Fruit fly (Drosophila melanogaster) whole organism, embryonic: ENCODE results near the gene slmb.

Experiments used
- Bgb ChIP-seq: fragments of 200-800 bp; sonication (Bioruptor generic); IDR thresholded peaks from 2 replicates; pipeline ENCODE4 v1.3.6; 2022; ENCODE audit warnings: missing biosample characterization, missing genetic modification characterization; ENCODE audit not compliant: partially characterized antibody
- CG10274 ChIP-seq: fragments of 200-800 bp; sonication (Bioruptor generic); optimal IDR thresholded peaks from 3 replicates; lab custom pipeline; 2017; ENCODE audit warnings: missing biosample characterization, mild to moderate bottlenecking, missing genetic modification characterization
- CG11085 ChIP-seq: fragments of 200-800 bp; sonication (Bioruptor generic); IDR thresholded peaks from 2 replicates; pipeline ENCODE4 v1.3.6; 2022; ENCODE audit warnings: missing biosample characterization, missing genetic modification characterization
- CG12236 ChIP-seq: fragments of 200-800 bp; sonication (Bioruptor generic); optimal IDR thresholded peaks from 2 replicates; lab custom pipeline; 2016; ENCODE audit warnings: missing biosample characterization, missing genetic modification characterization
- CG14710 ChIP-seq: fragments of 200-800 bp; sonication (Bioruptor generic); optimal IDR thresholded peaks from 3 replicates; lab custom pipeline; 2019; ENCODE audit warnings: missing biosample characterization, mild to moderate bottlenecking, missing genetic modification characterization, moderate library complexity
- CG16863 ChIP-seq: fragments of 200-800 bp; sonication (Bioruptor generic); optimal IDR thresholded peaks from 3 replicates; lab custom pipeline; 2016; ENCODE audit warnings: missing biosample characterization, missing genetic modification characterization
- CG31224 ChIP-seq: fragments of 200-800 bp; sonication (Bioruptor generic); IDR thresholded peaks from 2 replicates; pipeline ENCODE4 v1.3.6; 2022; ENCODE audit warnings: missing biosample characterization, missing genetic modification characterization
- CG6765 ChIP-seq: fragments of 200-800 bp; sonication (Bioruptor generic); optimal IDR thresholded peaks from 3 replicates; lab custom pipeline; 2017; ENCODE audit warnings: missing biosample characterization, mild to moderate bottlenecking, missing genetic modification characterization
- CG8281 ChIP-seq: fragments of 200-800 bp; sonication (Bioruptor generic); optimal IDR thresholded peaks from 2 replicates; lab custom pipeline; 2018; ENCODE audit warnings: missing biosample characterization, mild to moderate bottlenecking, missing genetic modification characterization, moderate library complexity
- CG8765 ChIP-seq: fragments of 200-800 bp; sonication (Bioruptor generic); IDR thresholded peaks from 2 replicates; pipeline ENCODE4 v1.3.6; 2022; ENCODE audit warnings: missing biosample characterization, missing genetic modification characterization
- CG9437 ChIP-seq: fragments of 200-800 bp; sonication (Bioruptor generic); optimal IDR thresholded peaks from 2 replicates; lab custom pipeline; 2018; ENCODE audit warnings: missing biosample characterization, mild to moderate bottlenecking, missing genetic modification characterization
- D19A ChIP-seq: fragments of 200-800 bp; optimal IDR thresholded peaks from 3 replicates; lab custom pipeline; 2019; ENCODE audit warnings: missing biosample characterization, mild to moderate bottlenecking, missing genetic modification characterization, moderate library complexity
- Dip2 ChIP-seq: fragments of 200-800 bp; sonication (Bioruptor generic); IDR thresholded peaks from 2 replicates; pipeline ENCODE4 v1.3.6; 2022; ENCODE audit warnings: missing biosample characterization, missing genetic modification characterization
- E2f1 ChIP-seq: fragments of 200-800 bp; sonication (Bioruptor generic); IDR thresholded peaks from 2 replicates; pipeline ENCODE4 v1.3.6; 2022; ENCODE audit warnings: missing biosample characterization, missing genetic modification characterization
- Ets65A ChIP-seq: fragments of 200-800 bp; sonication (Bioruptor generic); peaks from one replicate; lab custom pipeline; 2016; ENCODE audit warnings: missing biosample characterization, missing genetic modification characterization
- GATAe ChIP-seq: fragments of 200-800 bp; sonication (Bioruptor generic); conservative IDR thresholded peaks from 2 replicates; pipeline ENCODE4 v1.3.6; 2022; ENCODE audit warnings: missing biosample characterization, missing genetic modification characterization
- HHEX ChIP-seq: fragments of 200-800 bp; sonication (Bioruptor generic); optimal IDR thresholded peaks from 3 replicates; lab custom pipeline; 2017; ENCODE audit warnings: missing biosample characterization, mild to moderate bottlenecking, missing genetic modification characterization, missing genetic modification reagents
- HmgD ChIP-seq: fragments of 200-800 bp; sonication (Bioruptor generic); optimal IDR thresholded peaks from 3 replicates; lab custom pipeline; 2016; ENCODE audit warnings: missing biosample characterization, missing genetic modification characterization
- Hr51 ChIP-seq, 2 experiments: fragments of 200-800 bp; sonication (Bioruptor generic); optimal IDR thresholded peaks; 2 replicates in 1 of 2; 3 replicates in 1 of 2; lab custom pipeline; 2016 to 2018; ENCODE audit warnings: missing biosample characterization in 2 of 2, missing genetic modification characterization in 2 of 2, mild to moderate bottlenecking in 1 of 2, moderate library complexity in 1 of 2
- Kr ChIP-seq: fragments of 200-800 bp; sonication (Bioruptor generic); optimal IDR thresholded peaks from 2 replicates; lab custom pipeline; 2017; ENCODE audit warnings: missing biosample characterization, mild to moderate bottlenecking, missing genetic modification characterization
- Myb ChIP-seq: fragments of 200-800 bp; sonication (Bioruptor generic); optimal IDR thresholded peaks from 2 replicates; lab custom pipeline; 2016; ENCODE audit warnings: missing biosample characterization, missing genetic modification characterization
- NK7.1 ChIP-seq: fragments of 200-800 bp; sonication (Bioruptor generic); optimal IDR thresholded peaks from 3 replicates; lab custom pipeline; 2016; ENCODE audit warnings: missing biosample characterization, missing genetic modification characterization
- Rfx ChIP-seq: fragments of 200-800 bp; sonication (Bioruptor generic); IDR thresholded peaks from 2 replicates; pipeline ENCODE4 v1.3.6; 2022; ENCODE audit warnings: missing biosample characterization, missing genetic modification characterization
- Rx ChIP-seq: fragments of 200-800 bp; sonication (Bioruptor generic); IDR thresholded peaks from 2 replicates; pipeline ENCODE4 v1.3.6; 2022; ENCODE audit warnings: missing biosample characterization, missing genetic modification characterization
- ab ChIP-seq: fragments of 200-800 bp; sonication (Bioruptor generic); optimal IDR thresholded peaks from 2 replicates; lab custom pipeline; 2016; ENCODE audit warnings: missing biosample characterization, missing genetic modification characterization
- amos ChIP-seq: fragments of 200-800 bp; sonication (Bioruptor generic); IDR thresholded peaks from 2 replicates; pipeline ENCODE4 v1.3.6; 2022; ENCODE audit warnings: missing biosample characterization, missing genetic modification characterization; ENCODE audit not compliant: partially characterized antibody
- btn ChIP-seq: fragments of 200-800 bp; sonication (Bioruptor generic); optimal IDR thresholded peaks from 2 replicates; lab custom pipeline; 2016; ENCODE audit warnings: missing biosample characterization, missing genetic modification characterization
- cad ChIP-seq: fragments of >200 bp; optimal IDR thresholded peaks from 2 replicates; lab custom pipeline; 2017; ENCODE audit warnings: missing biosample characterization, missing genetic modification characterization
- chif ChIP-seq, 2 experiments: fragments of 200-800 bp; sonication (Bioruptor generic); optimal IDR thresholded peaks; 3 replicates each; lab custom pipeline; 2016; ENCODE audit warnings: missing biosample characterization in 2 of 2, missing genetic modification characterization in 2 of 2
- chinmo ChIP-seq: fragments of 200-800 bp; sonication (Bioruptor generic); IDR thresholded peaks from 4 replicates; pipeline ENCODE4 v1.3.6; 2022; ENCODE audit warnings: missing biosample characterization, missing genetic modification characterization; ENCODE audit not compliant: partially characterized antibody
- ci ChIP-seq: fragments of 200-800 bp; sonication (Bioruptor generic); IDR thresholded peaks from 3 replicates; pipeline ENCODE4 v1.3.6; 2022; ENCODE audit warnings: missing biosample characterization, missing genetic modification characterization
- esg ChIP-seq: fragments of 200-800 bp; sonication (Bioruptor generic); conservative IDR thresholded peaks from 2 replicates; pipeline ENCODE4 v1.3.6; 2022; ENCODE audit warnings: missing biosample characterization, missing genetic modification characterization
- fd3F ChIP-seq: fragments of 200-800 bp; sonication (Bioruptor generic); optimal IDR thresholded peaks from 2 replicates; lab custom pipeline; 2018; ENCODE audit warnings: missing biosample characterization, mild to moderate bottlenecking, missing genetic modification characterization, moderate library complexity
- gfzf ChIP-seq: fragments of 200-800 bp; sonication (Bioruptor generic); optimal IDR thresholded peaks from 2 replicates; lab custom pipeline; 2016; ENCODE audit warnings: missing biosample characterization, mild to moderate bottlenecking, missing genetic modification characterization, moderate library complexity
- knrl ChIP-seq: fragments of 200-800 bp; sonication (Bioruptor generic); IDR thresholded peaks from 3 replicates; pipeline ENCODE4 v1.3.6; 2022; ENCODE audit warnings: missing biosample characterization, missing genetic modification characterization; ENCODE audit not compliant: partially characterized antibody
- lilli ChIP-seq: fragments of 200-800 bp; sonication (Bioruptor generic); optimal IDR thresholded peaks from 3 replicates; lab custom pipeline; 2016; ENCODE audit warnings: missing biosample characterization, missing genetic modification characterization
- nau ChIP-seq: fragments of 200-800 bp; sonication (Bioruptor generic); optimal IDR thresholded peaks from 3 replicates; lab custom pipeline; 2017; ENCODE audit warnings: missing biosample characterization, mild to moderate bottlenecking, missing genetic modification characterization, missing genetic modification reagents
- oc ChIP-seq: fragments of 200-800 bp; sonication (Bioruptor generic); optimal IDR thresholded peaks from 2 replicates; lab custom pipeline; 2018; ENCODE audit warnings: missing biosample characterization, mild to moderate bottlenecking, missing genetic modification characterization, moderate library complexity
- org-1 ChIP-seq: fragments of 200-800 bp; sonication (Bioruptor generic); optimal IDR thresholded peaks from 2 replicates; lab custom pipeline; 2017; ENCODE audit warnings: missing biosample characterization, missing genetic modification characterization
- pb ChIP-seq: fragments of 200-800 bp; sonication (Bioruptor generic); optimal IDR thresholded peaks from 3 replicates; lab custom pipeline; 2016; ENCODE audit warnings: missing biosample characterization, missing genetic modification characterization
- prd ChIP-seq, 3 experiments: fragments of >200 bp in 2 of 3; fragments of 200-800 bp in 1 of 3; sonication (Bioruptor generic) in 1 of 3; optimal IDR thresholded peaks in 2 of 3; IDR thresholded peaks in 1 of 3; 2 replicates in 2 of 3; 3 replicates in 1 of 3; pipeline versions ENCODE4 v1.3.6 to Lab custom; 2017 to 2022; ENCODE audit warnings: missing biosample characterization in 1 of 3, missing genetic modification characterization in 1 of 3
- pzg ChIP-seq: fragments of 200-800 bp; sonication (Bioruptor generic); optimal IDR thresholded peaks from 3 replicates; lab custom pipeline; 2018; ENCODE audit warnings: missing biosample characterization, mild to moderate bottlenecking, missing genetic modification characterization, moderate library complexity
- sens ChIP-seq: fragments of 200-800 bp; sonication (Bioruptor generic); peaks from one replicate; lab custom pipeline; 2016; ENCODE audit warnings: missing biosample characterization, missing genetic modification characterization
- sisA ChIP-seq: fragments of 200-800 bp; sonication (Bioruptor generic); IDR thresholded peaks from 2 replicates; pipeline ENCODE4 v1.3.6; 2022; ENCODE audit warnings: missing biosample characterization, missing genetic modification characterization
- slou ChIP-seq: fragments of 200-800 bp; sonication (Bioruptor generic); optimal IDR thresholded peaks from 3 replicates; lab custom pipeline; 2016; ENCODE audit warnings: missing biosample characterization, missing genetic modification characterization
- stwl ChIP-seq: fragments of 200-800 bp; sonication (Bioruptor generic); optimal IDR thresholded peaks from 3 replicates; lab custom pipeline; 2018; ENCODE audit warnings: missing biosample characterization, mild to moderate bottlenecking, missing genetic modification characterization, moderate library complexity
- tgo ChIP-seq: fragments of 200-800 bp; sonication (Bioruptor generic); IDR thresholded peaks from 3 replicates; pipeline ENCODE4 v1.3.6; 2022; ENCODE audit warnings: missing biosample characterization, missing genetic modification characterization
- trem ChIP-seq: fragments of 200-800 bp; optimal IDR thresholded peaks from 3 replicates; lab custom pipeline; 2019; ENCODE audit warnings: missing biosample characterization, mild to moderate bottlenecking, missing genetic modification characterization, moderate library complexity
- ttk ChIP-seq: fragments of 200-800 bp; sonication (Bioruptor generic); IDR thresholded peaks from 2 replicates; pipeline ENCODE4 v2.1.2; 2022; ENCODE audit warnings: missing biosample characterization, missing genetic modification characterization
- tx ChIP-seq: fragments of 200-800 bp; sonication (Bioruptor generic); optimal IDR thresholded peaks from 2 replicates; lab custom pipeline; 2016; ENCODE audit warnings: missing biosample characterization, missing genetic modification characterization
- wdn ChIP-seq: fragments of 200-800 bp; sonication (Bioruptor generic); IDR thresholded peaks from 2 replicates; pipeline ENCODE4 v1.3.6; 2022; ENCODE audit warnings: missing biosample characterization, missing genetic modification characterization
- zf30C ChIP-seq: fragments of 200-800 bp; sonication (Bioruptor generic); optimal IDR thresholded peaks from 3 replicates; lab custom pipeline; 2018; ENCODE audit warnings: missing biosample characterization, mild to moderate bottlenecking, missing genetic modification characterization

Gene slmb

DNA sequence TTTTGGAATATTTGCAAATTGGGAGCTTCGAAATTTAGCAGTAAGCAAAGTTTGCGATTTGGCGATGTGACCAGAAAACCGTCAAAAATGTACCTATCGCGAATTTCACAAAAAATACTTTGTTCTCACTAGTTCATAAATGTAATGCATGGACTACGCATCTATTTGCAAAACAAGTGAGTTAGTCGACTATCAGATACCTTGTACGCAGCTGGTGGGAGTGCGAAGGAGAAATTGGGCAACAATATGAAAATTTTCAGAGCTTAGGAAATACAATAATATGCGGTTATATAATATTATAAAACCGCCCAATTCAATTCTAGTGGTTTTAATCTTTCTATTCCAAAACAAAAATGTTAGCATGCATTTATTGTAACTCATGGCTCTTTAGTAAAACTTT is 8.5 kb downstream of the slmb start, which contains the start of gene Bdbt (continued):
- TF ChIP-seq Myb (GFP tag; lab: Kevin White, UChicago): peak; percentile 7
- no peak for TF ChIP-seq pb (GFP tag; lab: Kevin White, UChicago)
- no peak for TF ChIP-seq CG8281 (tag; lab: Kevin White, UChicago)
- TF ChIP-seq esg (GFP tag; lab: Robert Waterston, UW): no peak
- TF ChIP-seq Kr (GFP tag; lab: Kevin White, UChicago): no peak
- peak; percentile 46 for TF ChIP-seq stwl (tag; lab: Kevin White, UChicago)
- peak; percentile 10 for TF ChIP-seq CG14710 (tag; lab: Kevin White, UChicago)
- peak; percentile 68 for TF ChIP-seq amos (GFP tag; lab: Robert Waterston, UW)
- TF ChIP-seq HHEX: no peak
- no peak for TF ChIP-seq sisA (GFP tag; lab: Robert Waterston, UW)
- no peak for TF ChIP-seq HmgD (GFP tag; lab: Kevin White, UChicago)
- TF ChIP-seq GATAe (GFP tag; lab: Robert Waterston, UW): no peak
- TF ChIP-seq Dip2 (GFP tag; lab: Robert Waterston, UW): no peak
- no peak for TF ChIP-seq Rx (GFP tag; lab: Robert Waterston, UW)
- TF ChIP-seq CG12236 (GFP tag; lab: Kevin White, UChicago): no peak
- no peak for TF ChIP-seq fd3F
- no peak for TF ChIP-seq org-1 (GFP tag; lab: Kevin White, UChicago)
- TF ChIP-seq lilli (GFP tag; lab: Kevin White, UChicago): peak; percentile 65
- TF ChIP-seq ttk (GFP tag; lab: Robert Waterston, UW): no peak
- TF ChIP-seq Hr51 (GFP tag; optimal IDR thresholded peaks at IDR 0.05; lab: Kevin White, UChicago): no peak
- no peak for TF ChIP-seq CG6765
- no peak for TF ChIP-seq oc (tag; lab: Kevin White, UChicago)
- TF ChIP-seq CG9437 (GFP tag; lab: Kevin White, UChicago): no peak
- TF ChIP-seq zf30C (GFP tag; lab: Kevin White, UChicago): no peak
- no peak for TF ChIP-seq D19A (tag; lab: Kevin White, UChicago)
- TF ChIP-seq Ets65A (GFP tag; lab: Kevin White, UChicago): peak; percentile 32
- TF ChIP-seq CG11085 (GFP tag; lab: Robert Waterston, UW): no peak
- peak; percentile 54; the same call in 2 of the 3 replicates for TF ChIP-seq knrl (GFP tag; lab: Robert Waterston, UW)
- peak; percentile 93 for TF ChIP-seq Bgb (GFP tag; lab: Robert Waterston, UW)
- TF ChIP-seq chif (GFP tag; optimal IDR thresholded peaks at IDR 0.05; lab: Kevin White, UChicago): peak in 1 of 2 experiments; percentile 25
- peak; percentile 81 for TF ChIP-seq gfzf
- no peak for TF ChIP-seq CG8765
- TF ChIP-seq E2f1 (GFP tag; lab: Robert Waterston, UW): no peak
- no peak for TF ChIP-seq ab (GFP tag; lab: Kevin White, UChicago)
- TF ChIP-seq nau (GFP tag; lab: Kevin White, UChicago): no peak
- TF ChIP-seq pzg (GFP tag; lab: Kevin White, UChicago): peak; percentile 83
- no peak for TF ChIP-seq wdn (GFP tag; lab: Robert Waterston, UW)
- TF ChIP-seq ci: no peak
- TF ChIP-seq tx: no peak
- TF ChIP-seq sens (GFP tag; lab: Kevin White, UChicago): peak; percentile 77
- TF ChIP-seq prd (optimal IDR thresholded peaks at IDR 0.05; lab: Kevin White, UChicago): no peak
- TF ChIP-seq prd (GFP tag; IDR thresholded peaks at IDR 0.05; lab: Robert Waterston, UW): peak; percentile 14; the same call in 1 of the 3 replicates
- no peak for TF ChIP-seq tgo (GFP tag; lab: Robert Waterston, UW)
- TF ChIP-seq chinmo (GFP tag; lab: Robert Waterston, UW): peak; percentile 90
- no peak for TF ChIP-seq CG10274 (GFP tag; lab: Kevin White, UChicago)
- TF ChIP-seq Rfx: peak; percentile 25; the same call in 1 of the 2 replicates
- no peak for TF ChIP-seq cad
- no peak for TF ChIP-seq CG31224 (GFP tag; lab: Robert Waterston, UW)
- TF ChIP-seq btn (GFP tag; lab: Kevin White, UChicago): no peak
- no peak for TF ChIP-seq CG16863 (GFP tag; lab: Kevin White, UChicago)
- TF ChIP-seq trem: no peak
- TF ChIP-seq NK7.1 (GFP tag; lab: Kevin White, UChicago): no peak
- TF ChIP-seq slou (GFP tag; lab: Kevin White, UChicago): no peak
